Fruit fly (Drosophila melanogaster) whole organism, prepupa: ENCODE results near the gene tkv.

Experiments
- Blimp-1 ChIP-seq: fragments of 200-800 bp; sonication (Bioruptor generic); optimal IDR thresholded peaks from 3 replicates; lab custom pipeline; 2017; ENCODE audit warnings: missing biosample characterization, missing genetic modification characterization, mild to moderate bottlenecking, moderate library complexity, missing genetic modification reagents
- CG10631 ChIP-seq: fragments of 200-800 bp; sonication (Bioruptor generic); optimal IDR thresholded peaks from 2 replicates; lab custom pipeline; 2016; ENCODE audit warnings: missing biosample characterization, missing genetic modification characterization
- CG31627 ChIP-seq: fragments of 200-800 bp; sonication (Bioruptor generic); optimal IDR thresholded peaks from 3 replicates; lab custom pipeline; 2016; ENCODE audit warnings: missing biosample characterization, missing genetic modification characterization
- CG34406 ChIP-seq: fragments of 200-800 bp; sonication (Bioruptor generic); optimal IDR thresholded peaks from 3 replicates; lab custom pipeline; 2016; ENCODE audit warnings: missing biosample characterization, missing genetic modification characterization
- CG4318 ChIP-seq: fragments of 200-800 bp; sonication (Bioruptor generic); optimal IDR thresholded peaks from 3 replicates; lab custom pipeline; 2017; ENCODE audit warnings: missing biosample characterization, mild to moderate bottlenecking, missing genetic modification characterization
- Gug ChIP-seq: fragments of 200-800 bp; sonication (Bioruptor generic); IDR thresholded peaks from 2 replicates; pipeline ENCODE4 v1.3.6; 2022; ENCODE audit warnings: missing biosample characterization, missing genetic modification characterization
- Hr4 ChIP-seq: fragments of 200-800 bp; sonication (Bioruptor generic); optimal IDR thresholded peaks from 3 replicates; lab custom pipeline; 2016; ENCODE audit warnings: missing biosample characterization, missing genetic modification characterization
- Sox14 ChIP-seq: fragments of 200-800 bp; sonication (Bioruptor generic); optimal IDR thresholded peaks from 3 replicates; lab custom pipeline; 2016; ENCODE audit warnings: missing biosample characterization, missing genetic modification characterization
- dsx ChIP-seq: fragments of 200-800 bp; optimal IDR thresholded peaks from 3 replicates; lab custom pipeline; 2019; ENCODE audit warnings: missing biosample characterization, mild to moderate bottlenecking, missing genetic modification characterization, moderate library complexity; ENCODE audit not compliant: poor library complexity, severe bottlenecking
- eg ChIP-seq: fragments of 200-800 bp; sonication (Bioruptor generic); IDR thresholded peaks from 3 replicates; pipeline ENCODE4 v1.3.6; 2022; ENCODE audit warnings: missing biosample characterization, missing genetic modification characterization
- fd85E ChIP-seq: fragments of 200-800 bp; sonication (Bioruptor generic); optimal IDR thresholded peaks from 3 replicates; lab custom pipeline; 2016; ENCODE audit warnings: missing biosample characterization, missing genetic modification characterization
- pdm3 ChIP-seq: fragments of 200-800 bp; sonication (Bioruptor generic); optimal IDR thresholded peaks from 3 replicates; lab custom pipeline; 2016; ENCODE audit warnings: missing biosample characterization, missing genetic modification characterization
- spab ChIP-seq: fragments of 200-800 bp; sonication (Bioruptor generic); optimal IDR thresholded peaks from 2 replicates; lab custom pipeline; 2017; ENCODE audit warnings: missing biosample characterization, mild to moderate bottlenecking, missing genetic modification characterization, missing genetic modification reagents
- topi ChIP-seq: fragments of 200-800 bp; sonication (Bioruptor generic); optimal IDR thresholded peaks from 3 replicates; lab custom pipeline; 2016; ENCODE audit warnings: missing biosample characterization, missing genetic modification characterization

- TF ChIP-seq Hr4 (GFP tag; lab: Kevin White, UChicago) (no peak), fd85E (GFP tag; lab: Kevin White, UChicago) (no peak), dsx (GFP tag; lab: Kevin White, UChicago) (no peak), Gug (GFP tag; lab: Robert Waterston, UW) (no peak), CG10631 (no peak), Sox14 (no peak), CG31627 (GFP tag; lab: Kevin White, UChicago) (no peak), CG4318 (no peak), spab (no peak), CG34406 (no peak), topi (GFP tag; lab: Kevin White, UChicago) (no peak), eg (GFP tag; lab: Robert Waterston, UW) (no peak), pdm3 (GFP tag; lab: Kevin White, UChicago) (no peak), Blimp-1 (GFP tag; lab: Kevin White, UChicago) (no peak)
These were observed 37.9 kb downstream of the tkv start for dm6 chr2L:5232967-5233909.
